Fruit fly (Drosophila melanogaster) whole organism, wandering third instar larva: ENCODE measurements around the gene CG43288.

Experiments used
- Abd-B ChIP-seq: fragments of >200 bp; optimal IDR thresholded peaks from 2 replicates; lab custom pipeline; 2017; ENCODE audit warnings: missing biosample characterization, missing genetic modification characterization
- CG32264 ChIP-seq: fragments of 200-800 bp; sonication (Bioruptor generic); optimal IDR thresholded peaks from 2 replicates; lab custom pipeline; 2016; ENCODE audit warnings: missing biosample characterization, missing genetic modification characterization
- CG9705 ChIP-seq: fragments of 200-800 bp; sonication (Bioruptor generic); optimal IDR thresholded peaks from 2 replicates; lab custom pipeline; 2018; ENCODE audit warnings: missing biosample characterization, mild to moderate bottlenecking, missing genetic modification characterization
- Dif ChIP-seq: fragments of 200-275, 200-300 bp; sonication (Bioruptor generic); optimal IDR thresholded peaks from 2 replicates; lab custom pipeline; 2018; ENCODE audit warnings: missing biosample characterization, missing genetic modification characterization; ENCODE audit not compliant: partially characterized antibody
- HLH106 ChIP-seq: fragments of 200-800 bp; optimal IDR thresholded peaks from 3 replicates; lab custom pipeline; 2019; ENCODE audit warnings: missing biosample characterization, mild to moderate bottlenecking, missing genetic modification characterization, moderate library complexity
- Hr83 ChIP-seq: fragments of 200-300 bp; sonication (Bioruptor generic); optimal IDR thresholded peaks from 2 replicates; lab custom pipeline; 2016; ENCODE audit warnings: missing biosample characterization, mild to moderate bottlenecking, missing genetic modification characterization, moderate library complexity; ENCODE audit not compliant: poor library complexity, severe bottlenecking
- br ChIP-seq: fragments of 200-800 bp; sonication (Bioruptor generic); optimal IDR thresholded peaks from 2 replicates; lab custom pipeline; 2016; ENCODE audit warnings: missing biosample characterization, missing genetic modification characterization
- dl ChIP-seq, 2 experiments: fragments of 175-275, 200-275 bp in 1 of 2; fragments of 200-275 bp in 1 of 2; sonication (Bioruptor generic); optimal IDR thresholded peaks; lab custom pipeline; 2018; ENCODE audit warnings: mild to moderate bottlenecking in 2 of 2, missing biosample characterization in 2 of 2, missing genetic modification characterization in 2 of 2, moderate library complexity in 2 of 2; ENCODE audit not compliant: partially characterized antibody in 2 of 2, insufficient read depth in 1 of 2
- dmrt93B ChIP-seq: fragments of 200-800 bp; sonication (Bioruptor generic); optimal IDR thresholded peaks from 2 replicates; lab custom pipeline; 2018; ENCODE audit warnings: missing biosample characterization, mild to moderate bottlenecking, missing genetic modification characterization
- fru ChIP-seq: fragments of 200-800 bp; sonication (Bioruptor generic); optimal IDR thresholded peaks from 3 replicates; lab custom pipeline; 2016; ENCODE audit warnings: missing biosample characterization, mild to moderate bottlenecking, missing genetic modification characterization
- rgr ChIP-seq: fragments of 200-800 bp; sonication (Bioruptor generic); optimal IDR thresholded peaks from 3 replicates; lab custom pipeline; 2016; ENCODE audit warnings: missing biosample characterization, mild to moderate bottlenecking, missing genetic modification characterization
- sage ChIP-seq: fragments of 200-800 bp; sonication (Bioruptor generic); optimal IDR thresholded peaks from 2 replicates; lab custom pipeline; 2016; ENCODE audit warnings: missing biosample characterization, mild to moderate bottlenecking, missing genetic modification characterization

DNA sequence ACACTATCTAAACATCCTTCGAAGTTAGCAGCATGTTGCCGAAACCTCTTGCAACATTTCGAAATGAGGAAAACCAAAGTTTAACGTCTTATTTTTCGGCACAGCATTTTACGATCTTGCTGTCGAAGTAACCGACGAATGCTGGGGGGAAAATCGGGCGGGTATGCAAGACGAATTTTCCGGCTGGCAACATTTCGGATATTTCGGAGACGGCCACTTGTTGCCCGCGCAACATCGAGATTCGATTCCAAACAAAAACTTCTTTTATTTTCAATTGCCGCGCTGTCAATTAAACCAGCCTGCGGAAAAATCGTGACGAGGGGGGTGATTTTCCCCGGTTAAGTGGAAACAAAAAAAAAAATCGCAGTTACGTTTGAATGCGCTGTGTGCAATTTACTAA is 6.1 kb upstream of the CG43288 start:
- TF ChIP-seq Abd-B (GFP tag; lab: Kevin White, UChicago) (no peak), CG32264 (GFP tag; lab: Kevin White, UChicago) (no peak), fru (GFP tag; lab: Kevin White, UChicago) (no peak), sage (GFP tag; lab: Kevin White, UChicago) (no peak), Hr83 (GFP tag; lab: Kevin White, UChicago) (no peak), CG9705 (GFP tag; lab: Kevin White, UChicago) (no peak), rgr (no peak), dmrt93B (no peak), dl (GFP tag; optimal IDR thresholded peaks at IDR 0.05; lab: Kevin White, UChicago; ENCODE audit: insufficient read depth in 1 of 2, partially characterized antibody in 2 of 2) (no peak), HLH106 (no peak), Dif (GFP tag; lab: Kevin White, UChicago) (no peak), br (GFP tag; lab: Kevin White, UChicago) (no peak)
